Fruit fly (Drosophila melanogaster): ENCODE measurements around the gene CrebA.

DNA sequence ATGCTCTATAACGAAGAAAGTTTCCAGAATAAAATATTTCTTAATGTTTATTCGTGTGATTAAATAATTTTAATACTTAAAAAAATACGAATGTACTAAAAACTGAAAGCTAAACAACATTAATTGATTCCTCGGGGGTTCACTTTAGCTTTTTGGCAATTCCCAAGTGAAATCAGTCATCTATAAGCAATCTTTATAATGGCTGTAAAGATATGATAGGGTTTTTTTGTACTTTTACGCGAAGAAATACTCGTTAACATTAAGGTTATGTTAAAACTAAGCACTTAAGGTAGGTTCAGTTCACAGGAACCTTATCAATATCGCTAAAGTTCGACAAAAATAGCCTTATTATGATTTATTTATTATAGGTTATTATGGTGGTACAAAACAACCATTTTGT, 15.3 kb upstream of the CrebA start:
- TF ChIP-seq CG9817 (tag; optimal IDR thresholded peaks at IDR 0.05): no peak
- TF ChIP-seq Hr51 (GFP tag; optimal IDR thresholded peaks at IDR 0.05): no peak
- TF ChIP-seq CG12299 (tag; optimal IDR thresholded peaks at IDR 0.05): no peak
- TF ChIP-seq Xrp1 (GFP tag; IDR thresholded peaks at IDR 0.05): no peak
- TF ChIP-seq vvl (GFP tag; IDR thresholded peaks at IDR 0.05): no peak
- TF ChIP-seq Max (GFP tag; optimal IDR thresholded peaks at IDR 0.05): no peak
- TF ChIP-seq CG1602 (GFP tag; optimal IDR thresholded peaks at IDR 0.05): no peak
- TF ChIP-seq scrt (GFP tag; optimal IDR thresholded peaks at IDR 0.05): no peak
- TF ChIP-seq gsb-n (tag; optimal IDR thresholded peaks at IDR 0.05): no peak
- no peak for TF ChIP-seq nau (GFP tag; optimal IDR thresholded peaks at IDR 0.05)
- TF ChIP-seq CG13424 (tag; optimal IDR thresholded peaks at IDR 0.05): no peak
- no peak for TF ChIP-seq CG2120 (GFP tag; optimal IDR thresholded peaks at IDR 0.05)
- TF ChIP-seq tx (GFP tag; optimal IDR thresholded peaks at IDR 0.05): no peak
- no peak for TF ChIP-seq CG3838 (GFP tag; optimal IDR thresholded peaks at IDR 0.05)

All from whole organism, embryonic.